Worm (Caenorhabditis elegans) whole organism, L2 larva: ENCODE measurements around the gene C10C6.7.

Experiments used
- C34F6.9 ChIP-seq: fragments of 150-350 bp; optimal IDR thresholded peaks from 2 replicates; lab custom pipeline; 2014; ENCODE audit warnings: missing biosample characterization, missing genetic modification characterization
- F13H6.1 ChIP-seq: sonication (generic microtip); optimal IDR thresholded peaks from 2 replicates; lab custom pipeline; 2016; ENCODE audit warnings: missing genetic modification characterization, missing compliant biosample characterization
- Y55F3AM.14 ChIP-seq: fragments of 200-800 bp; sonication (Bioruptor generic); optimal IDR thresholded peaks from 2 replicates; lab custom pipeline; 2018; ENCODE audit warnings: mild to moderate bottlenecking, missing genetic modification characterization, missing compliant biosample characterization
- ZK546.5 ChIP-seq: sonication (generic microtip); optimal IDR thresholded peaks from 2 replicates; lab custom pipeline; 2017; ENCODE audit warnings: missing biosample characterization, missing genetic modification characterization
- alr-1 ChIP-seq: fragments of 150-350 bp; optimal IDR thresholded peaks from 2 replicates; lab custom pipeline; 2014; ENCODE audit warnings: missing biosample characterization, missing genetic modification characterization
- aly-2 ChIP-seq: fragments of 150-350 bp; optimal IDR thresholded peaks from 2 replicates; lab custom pipeline; 2014; ENCODE audit warnings: missing biosample characterization, missing genetic modification characterization
- ama-1 ChIP-seq: fragments of 150-350 bp; optimal IDR thresholded peaks from 2 replicates; lab custom pipeline; 2018; ENCODE audit warnings: inconsistent platforms
- blmp-1 ChIP-seq: sonication (generic microtip); optimal IDR thresholded peaks from 2 replicates; lab custom pipeline; 2017; ENCODE audit warnings: missing genetic modification characterization, mild to moderate bottlenecking, missing compliant biosample characterization, antibody characterized with exemption, moderate library complexity; ENCODE audit not compliant: insufficient read depth
- ceh-16 ChIP-seq: fragments of 150-350 bp; optimal IDR thresholded peaks from 2 replicates; lab custom pipeline; 2014; ENCODE audit warnings: missing biosample characterization, missing genetic modification characterization
- ceh-82 ChIP-seq: fragments of 150-350 bp; optimal IDR thresholded peaks from 2 replicates; lab custom pipeline; 2014; ENCODE audit warnings: missing biosample characterization, missing genetic modification characterization
- crh-2 ChIP-seq: sonication (generic microtip); optimal IDR thresholded peaks from 2 replicates; lab custom pipeline; 2017; ENCODE audit warnings: missing biosample characterization, missing genetic modification characterization
- dmd-4 ChIP-seq: sonication (generic microtip); optimal IDR thresholded peaks from 2 replicates; lab custom pipeline; 2017; ENCODE audit warnings: missing biosample characterization, missing genetic modification characterization
- egl-27 ChIP-seq: sonication (generic microtip); optimal IDR thresholded peaks from 3 replicates; lab custom pipeline; 2017; ENCODE audit warnings: missing biosample characterization, missing genetic modification reagents, missing genetic modification characterization
- elt-3 ChIP-seq: sonication (generic microtip); optimal IDR thresholded peaks from 2 replicates; lab custom pipeline; 2017; ENCODE audit warnings: missing biosample characterization, missing genetic modification characterization
- fos-1 ChIP-seq: fragments of 150-350 bp; optimal IDR thresholded peaks from 2 replicates; lab custom pipeline; 2014; ENCODE audit warnings: missing biosample characterization, missing genetic modification characterization
- gmeb-1 ChIP-seq: fragments of 150-350 bp; optimal IDR thresholded peaks from 2 replicates; lab custom pipeline; 2014; ENCODE audit warnings: missing biosample characterization, missing genetic modification characterization
- lin-11 ChIP-seq: fragments of 150-350 bp; sonication (generic microtip); optimal IDR thresholded peaks from 2 replicates; lab custom pipeline; 2014; ENCODE audit warnings: missing biosample characterization, missing genetic modification characterization, inconsistent platforms, mixed read lengths
- lin-13 ChIP-seq: fragments of 150-350 bp; optimal IDR thresholded peaks from 2 replicates; lab custom pipeline; 2014; ENCODE audit warnings: missing biosample characterization, missing genetic modification reagents, missing genetic modification characterization
- lsy-2 ChIP-seq, 2 experiments: fragments of 150-350 bp in 1 of 2; sonication (generic microtip) in 1 of 2; optimal IDR thresholded peaks; 2 replicates each; lab custom pipeline; 2014 to 2017; ENCODE audit warnings: missing biosample characterization in 2 of 2, missing genetic modification characterization in 2 of 2
- mab-5 ChIP-seq: fragments of 150-350 bp; optimal IDR thresholded peaks from 2 replicates; lab custom pipeline; 2014; ENCODE audit warnings: missing biosample characterization, missing genetic modification characterization
- mbf-1 ChIP-seq: sonication (generic microtip); optimal IDR thresholded peaks from 2 replicates; lab custom pipeline; 2017; ENCODE audit warnings: missing biosample characterization, missing genetic modification characterization
- mdl-1 ChIP-seq, 2 experiments: fragments of 150-350 bp in 1 of 2; sonication (generic microtip) in 1 of 2; optimal IDR thresholded peaks; 2 replicates each; lab custom pipeline; 2017; ENCODE audit warnings: missing biosample characterization in 2 of 2, missing genetic modification characterization in 2 of 2
- nhr-10 ChIP-seq: sonication (generic microtip); optimal IDR thresholded peaks from 2 replicates; lab custom pipeline; 2017; ENCODE audit warnings: missing biosample characterization, missing genetic modification characterization
- nhr-11 ChIP-seq: fragments of 150-350 bp; optimal IDR thresholded peaks from 2 replicates; lab custom pipeline; 2014; ENCODE audit warnings: missing biosample characterization, missing genetic modification characterization
- nhr-12 ChIP-seq: fragments of 150-350 bp; optimal IDR thresholded peaks from 2 replicates; lab custom pipeline; 2014; ENCODE audit warnings: missing biosample characterization, missing genetic modification characterization
- nhr-129 ChIP-seq: fragments of 150-350 bp; optimal IDR thresholded peaks from 2 replicates; lab custom pipeline; 2014; ENCODE audit warnings: missing biosample characterization, missing genetic modification characterization
- nhr-21 ChIP-seq: fragments of 150-350 bp; optimal IDR thresholded peaks from 2 replicates; lab custom pipeline; 2014; ENCODE audit warnings: missing biosample characterization, missing genetic modification characterization
- nhr-23 ChIP-seq: fragments of 150-350 bp; optimal IDR thresholded peaks from 2 replicates; lab custom pipeline; 2014; ENCODE audit warnings: missing biosample characterization, missing genetic modification reagents, missing genetic modification characterization
- nhr-237 ChIP-seq: fragments of 150-350 bp; optimal IDR thresholded peaks from 2 replicates; lab custom pipeline; 2014; ENCODE audit warnings: missing biosample characterization, missing genetic modification characterization
- nhr-25 ChIP-seq: fragments of 150-350 bp; sonication (generic microtip); optimal IDR thresholded peaks from 3 replicates; lab custom pipeline; 2014; ENCODE audit warnings: missing biosample characterization, missing genetic modification characterization
- nhr-6 ChIP-seq: fragments of 150-350 bp; optimal IDR thresholded peaks from 2 replicates; lab custom pipeline; 2014; ENCODE audit warnings: missing biosample characterization, missing genetic modification characterization
- nhr-77 ChIP-seq: fragments of 150-350 bp; optimal IDR thresholded peaks from 2 replicates; lab custom pipeline; 2014; ENCODE audit warnings: missing biosample characterization, missing genetic modification characterization
- sem-4 ChIP-seq: fragments of 150-350 bp; optimal IDR thresholded peaks from 2 replicates; lab custom pipeline; 2014; ENCODE audit warnings: missing biosample characterization, missing genetic modification reagents, missing genetic modification characterization
- skn-1 ChIP-seq: sonication (generic microtip); optimal IDR thresholded peaks from 2 replicates; lab custom pipeline; 2017; ENCODE audit warnings: missing biosample characterization, missing genetic modification characterization
- sma-3 ChIP-seq: sonication (generic microtip); optimal IDR thresholded peaks from 2 replicates; lab custom pipeline; 2016; ENCODE audit warnings: missing genetic modification reagents, missing genetic modification characterization, missing compliant biosample characterization
- sma-9 ChIP-seq, 2 experiments: fragments of 150-350 bp in 1 of 2; sonication (generic microtip) in 1 of 2; optimal IDR thresholded peaks; 2 replicates each; lab custom pipeline; 2014 to 2016; ENCODE audit warnings: missing genetic modification characterization in 2 of 2, mild to moderate bottlenecking in 1 of 2, missing biosample characterization in 1 of 2, missing compliant biosample characterization in 1 of 2, missing genetic modification reagents in 1 of 2, moderate library complexity in 1 of 2
- snpc-4 ChIP-seq: fragments of 150-350 bp; optimal IDR thresholded peaks from 2 replicates; lab custom pipeline; 2014; ENCODE audit warnings: missing biosample characterization, missing genetic modification characterization
- unc-39 ChIP-seq: fragments of 150-350 bp; optimal IDR thresholded peaks from 2 replicates; lab custom pipeline; 2014; ENCODE audit warnings: missing biosample characterization, missing genetic modification characterization
- unc-55 ChIP-seq: fragments of 150-350 bp; sonication (generic microtip); optimal IDR thresholded peaks from 3 replicates; lab custom pipeline; 2014; ENCODE audit warnings: missing biosample characterization, missing genetic modification reagents, missing genetic modification characterization
- unc-62 ChIP-seq: fragments of 150-350 bp; optimal IDR thresholded peaks from 2 replicates; lab custom pipeline; 2014; ENCODE audit warnings: missing biosample characterization, missing genetic modification reagents, missing genetic modification characterization
- zag-1 ChIP-seq: fragments of 150-350 bp; optimal IDR thresholded peaks from 2 replicates; lab custom pipeline; 2014; ENCODE audit warnings: missing biosample characterization, missing genetic modification characterization
- ztf-1 ChIP-seq: fragments of 200-800 bp; sonication (Bioruptor generic); conservative IDR thresholded peaks from 2 replicates; pipeline ENCODE4 v1.3.6; 2022; ENCODE audit warnings: missing genetic modification characterization, missing compliant biosample characterization
- ztf-11 ChIP-seq: sonication (generic microtip); optimal IDR thresholded peaks from 2 replicates; lab custom pipeline; 2017; ENCODE audit warnings: missing biosample characterization, missing genetic modification characterization
- ztf-4 ChIP-seq: fragments of 150-350 bp; optimal IDR thresholded peaks from 2 replicates; lab custom pipeline; 2014; ENCODE audit warnings: missing biosample characterization, missing genetic modification characterization

C10C6.7 gene

DNA sequence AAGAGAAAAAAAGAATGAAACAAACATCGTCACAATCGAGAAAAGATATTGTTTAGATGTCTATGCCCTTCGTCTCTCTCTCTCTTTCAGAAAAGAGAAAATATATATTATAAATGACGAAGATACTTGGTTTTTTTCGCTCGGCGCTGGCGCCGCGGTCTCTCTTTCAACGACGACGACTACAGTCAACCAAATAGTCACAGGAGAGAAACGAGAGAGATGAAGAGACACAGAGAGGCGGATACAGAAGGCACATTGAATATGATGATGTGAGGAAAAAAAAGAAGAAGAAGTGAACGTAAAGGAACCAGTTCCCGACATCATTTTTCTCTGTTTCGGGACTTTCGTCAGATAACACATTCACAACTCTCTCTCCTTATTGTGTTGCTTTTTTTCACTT, 24.1 kb upstream of the C10C6.7 start:
- TF ChIP-seq egl-27 (tag; lab: Kevin White, UChicago) (no peak), nhr-12 (no peak), nhr-21 (peak; percentile 47), snpc-4 (no peak), ZK546.5 (tag; lab: Kevin White, UChicago) (no peak), sma-3 (GFP tag; lab: Kevin White, UChicago) (peak; percentile 70), unc-39 (tag; lab: Kevin White, UChicago) (no peak), mbf-1 (tag; lab: Kevin White, UChicago) (no peak), skn-1 (no peak), nhr-23 (tag; lab: Kevin White, UChicago) (no peak), nhr-237 (no peak), ztf-11 (no peak), nhr-10 (tag; lab: Kevin White, UChicago) (no peak), nhr-129 (tag; lab: Kevin White, UChicago) (peak; percentile 11), nhr-11 (no peak), mab-5 (tag; lab: Kevin White, UChicago) (no peak), F13H6.1 (tag; lab: Kevin White, UChicago) (no peak), elt-3 (tag; lab: Kevin White, UChicago) (no peak), C34F6.9 (tag; lab: Kevin White, UChicago) (no peak), dmd-4 (tag; lab: Kevin White, UChicago) (no peak), alr-1 (tag; lab: Kevin White, UChicago) (no peak), lin-13 (GFP tag; lab: Kevin White, UChicago) (no peak), sma-9 (GFP tag; optimal IDR thresholded peaks at IDR 0.05; lab: Kevin White, UChicago) (peak; percentile 32), sma-9 (tag; optimal IDR thresholded peaks at IDR 0.05; lab: Kevin White, UChicago) (no peak), Y55F3AM.14 (GFP tag; lab: Kevin White, UChicago) (peak; percentile 41), lin-11 (no peak), fos-1 (peak; percentile 56), crh-2 (tag; lab: Kevin White, UChicago) (no peak), ceh-82 (no peak), lsy-2 (tag; optimal IDR thresholded peaks at IDR 0.05; lab: Kevin White, UChicago) (no peak), ama-1 (lab: Kevin White, UChicago) (no peak), sem-4 (no peak), aly-2 (tag; lab: Kevin White, UChicago) (no peak), nhr-25 (tag; lab: Kevin White, UChicago) (peak; percentile 78), mdl-1 (tag; optimal IDR thresholded peaks at IDR 0.05; lab: Kevin White, UChicago) (no peak), nhr-77 (tag; lab: Kevin White, UChicago) (no peak), ztf-1 (GFP tag; lab: Robert Waterston, UW) (no peak), unc-62 (GFP tag; lab: Kevin White, UChicago) (no peak), ztf-4 (tag; lab: Kevin White, UChicago) (peak; percentile 17), zag-1 (tag; lab: Kevin White, UChicago) (no peak), blmp-1 (tag; lab: Kevin White, UChicago) (peak; percentile 77), unc-55 (no peak)

DNA sequence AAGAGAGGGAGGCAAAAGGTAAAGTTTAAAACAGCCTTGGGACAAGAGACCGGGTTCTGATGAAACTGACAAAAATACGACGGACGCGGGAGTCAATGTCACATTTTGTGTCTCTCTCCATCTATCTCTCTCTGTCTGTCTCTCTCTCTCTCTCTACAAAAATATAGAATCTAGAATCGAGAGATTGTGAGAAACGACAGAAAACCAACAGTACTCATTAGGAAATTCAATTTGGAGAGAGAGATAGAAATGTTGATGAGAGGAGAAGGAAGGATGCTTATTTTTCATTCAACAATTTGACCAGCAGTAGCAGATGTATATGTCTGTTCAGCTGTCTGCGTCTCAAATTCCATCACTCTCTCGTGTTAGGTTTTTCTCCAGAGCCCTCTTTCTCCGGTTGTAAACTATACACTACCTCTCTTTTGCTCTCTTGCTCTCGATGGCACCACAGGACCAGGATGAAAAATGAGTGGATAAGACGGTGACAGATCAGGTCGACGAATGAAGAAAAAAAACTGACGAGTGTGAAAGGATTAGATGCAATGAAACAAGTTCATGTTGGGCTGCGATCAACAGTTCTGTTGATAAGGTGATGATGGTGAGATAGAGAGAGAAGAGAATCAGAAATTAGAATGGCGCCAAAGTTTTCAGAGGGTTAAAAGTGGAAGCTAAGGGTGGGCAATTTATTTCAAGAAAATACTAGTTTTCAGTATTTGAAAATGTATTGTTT, 22.5 kb upstream of the C10C6.7 start:
- TF ChIP-seq lsy-2 (tag; optimal IDR thresholded peaks at IDR 0.05; lab: Kevin White, UChicago) (peak in 1 of 2 experiments; percentile 55), sem-4 (peak; percentile 38), nhr-129 (tag; lab: Kevin White, UChicago) (peak; percentile 64), sma-3 (GFP tag; lab: Kevin White, UChicago) (peak; percentile 70), F13H6.1 (tag; lab: Kevin White, UChicago) (peak; percentile 35), mdl-1 (tag; optimal IDR thresholded peaks at IDR 0.05; lab: Kevin White, UChicago) (no peak), nhr-6 (tag; lab: Kevin White, UChicago) (peak; percentile 73), C34F6.9 (tag; lab: Kevin White, UChicago) (peak; percentile 42), nhr-21 (peak; percentile 62), gmeb-1 (tag; lab: Kevin White, UChicago) (no peak), ceh-16 (tag; lab: Kevin White, UChicago) (peak; percentile 38), blmp-1 (tag; lab: Kevin White, UChicago) (peak; percentile 76), Y55F3AM.14 (GFP tag; lab: Kevin White, UChicago) (no peak), sma-9 (GFP tag; optimal IDR thresholded peaks at IDR 0.05; lab: Kevin White, UChicago) (peak; percentile 75), sma-9 (tag; optimal IDR thresholded peaks at IDR 0.05; lab: Kevin White, UChicago) (no peak), nhr-25 (tag; lab: Kevin White, UChicago) (peak; percentile 94), lin-13 (GFP tag; lab: Kevin White, UChicago) (peak; percentile 20)
